Worm (Caenorhabditis elegans): ENCODE data around the gene F31D4.8.

Gene F31D4.8

ce11 chrV:20868329-20868728 is at the start of gene F31D4.8:
Gene F31D4.8, minus strand, starts transcription at chrV:20868429.
- TF ChIP-seq unc-3 (GFP tag; conservative IDR thresholded peaks at IDR 0.05): no peak
- no peak for TF ChIP-seq unc-3 (tag; optimal IDR thresholded peaks at IDR 0.05)
- TF ChIP-seq C38D4.7 (GFP tag; optimal IDR thresholded peaks at IDR 0.05): no peak
- no peak for TF ChIP-seq odd-2 (tag; optimal IDR thresholded peaks at IDR 0.05)
- no peak for TF ChIP-seq ztf-16 (tag; optimal IDR thresholded peaks at IDR 0.05)
- TF ChIP-seq hlh-15 (tag; optimal IDR thresholded peaks at IDR 0.05): no peak
- TF ChIP-seq hlh-6 (tag; optimal IDR thresholded peaks at IDR 0.05): no peak
- TF ChIP-seq mec-3 (tag; optimal IDR thresholded peaks at IDR 0.05; ENCODE audit: borderline replicate concordance): no peak
- no peak for TF ChIP-seq pros-1 (tag; optimal IDR thresholded peaks at IDR 0.05)
- no peak for TF ChIP-seq K02D7.2 (tag; optimal IDR thresholded peaks at IDR 0.05)
- no peak for TF ChIP-seq ceh-19 (GFP tag; optimal IDR thresholded peaks at IDR 0.05)
- no peak for TF ChIP-seq pag-3 (tag; optimal IDR thresholded peaks at IDR 0.05; ENCODE audit: borderline replicate concordance)

ce11 chrV:20915186-20915585 is 47.0 kb upstream of the F31D4.8 start, which contains the start of gene pbo-5:
Gene pbo-5, plus strand, starts transcription at chrV:20915486.
- TF ChIP-seq dmd-4 (tag; optimal IDR thresholded peaks at IDR 0.05; ENCODE audit: borderline replicate concordance) (no peak), che-1 (tag; optimal IDR thresholded peaks at IDR 0.05) (no peak), K02D7.2 (tag; optimal IDR thresholded peaks at IDR 0.05) (no peak), hlh-15 (tag; optimal IDR thresholded peaks at IDR 0.05) (no peak), hlh-13 (GFP tag; optimal IDR thresholded peaks at IDR 0.05) (no peak), tbx-2 (tag; optimal IDR thresholded peaks at IDR 0.05) (no peak), ref-2 (tag; optimal IDR thresholded peaks at IDR 0.05) (no peak), eyg-1 (tag; optimal IDR thresholded peaks at IDR 0.05) (no peak), ceh-18 (tag; optimal IDR thresholded peaks at IDR 0.05) (no peak), ceh-2 (tag; optimal IDR thresholded peaks at IDR 0.05) (no peak), sox-2 (GFP tag; IDR thresholded peaks at IDR 0.05) (no peak), K09A11.1 (tag; optimal IDR thresholded peaks at IDR 0.05; ENCODE audit: insufficient read depth) (no peak), ets-4 (tag; optimal IDR thresholded peaks at IDR 0.05) (no peak), hlh-6 (tag; optimal IDR thresholded peaks at IDR 0.05) (no peak)

ce11 chrV:20910167-20910566 is 41.9 kb upstream of the F31D4.8 start, which contains the start of gene ttll-9:
Gene ttll-9, plus strand, starts transcription at chrV:20910467.
- no peak for TF ChIP-seq ets-4 (tag; optimal IDR thresholded peaks at IDR 0.05)
- no peak for TF ChIP-seq pha-2 (tag; optimal IDR thresholded peaks at IDR 0.05)
- no peak for TF ChIP-seq sox-2 (GFP tag; IDR thresholded peaks at IDR 0.05)
- no peak for TF ChIP-seq syd-9 (tag; optimal IDR thresholded peaks at IDR 0.05)
- TF ChIP-seq ceh-6 (GFP tag; optimal IDR thresholded peaks at IDR 0.05): no peak
- no peak for TF ChIP-seq che-1 (tag; optimal IDR thresholded peaks at IDR 0.05)
- no peak for TF ChIP-seq fax-1 (tag; optimal IDR thresholded peaks at IDR 0.05)
- no peak for TF ChIP-seq ceh-18 (tag; optimal IDR thresholded peaks at IDR 0.05)
- no peak for TF ChIP-seq ahr-1 (tag; optimal IDR thresholded peaks at IDR 0.05)
- no peak for TF ChIP-seq elt-2 (tag; optimal IDR thresholded peaks at IDR 0.05)
- no peak for TF ChIP-seq lim-6 (tag; optimal IDR thresholded peaks at IDR 0.05)
- TF ChIP-seq mec-3 (tag; optimal IDR thresholded peaks at IDR 0.05; ENCODE audit: borderline replicate concordance): no peak
- TF ChIP-seq unc-86 (tag; optimal IDR thresholded peaks at IDR 0.05): no peak
- TF ChIP-seq madf-2 (tag; optimal IDR thresholded peaks at IDR 0.05): no peak
- TF ChIP-seq ztf-16 (tag; optimal IDR thresholded peaks at IDR 0.05): no peak
- TF ChIP-seq hlh-6 (tag; optimal IDR thresholded peaks at IDR 0.05): no peak

- TF ChIP-seq ref-2 (tag; optimal IDR thresholded peaks at IDR 0.05) (no peak), sox-2 (GFP tag; IDR thresholded peaks at IDR 0.05) (no peak), hlh-8 (tag; optimal IDR thresholded peaks at IDR 0.05) (no peak), pros-1 (tag; optimal IDR thresholded peaks at IDR 0.05) (no peak), ceh-48 (tag; optimal IDR thresholded peaks at IDR 0.05) (no peak)
Measured at ce11 chrV:20909761-20910160, 41.5 kb upstream of the F31D4.8 start.

- TF ChIP-seq pha-2 (tag; optimal IDR thresholded peaks at IDR 0.05) (no peak), ceh-31 (tag; optimal IDR thresholded peaks at IDR 0.05) (no peak), madf-2 (tag; optimal IDR thresholded peaks at IDR 0.05) (no peak), ref-2 (tag; optimal IDR thresholded peaks at IDR 0.05) (no peak), gmeb-2 (tag; optimal IDR thresholded peaks at IDR 0.05) (no peak), tbx-2 (tag; optimal IDR thresholded peaks at IDR 0.05) (no peak), syd-9 (tag; optimal IDR thresholded peaks at IDR 0.05) (no peak), pha-4 (tag; optimal IDR thresholded peaks at IDR 0.05) (no peak), ceh-24 (tag; optimal IDR thresholded peaks at IDR 0.05) (no peak), ttx-3 (tag; optimal IDR thresholded peaks at IDR 0.05) (no peak), fkh-6 (tag; optimal IDR thresholded peaks at IDR 0.05) (no peak), sox-2 (GFP tag; IDR thresholded peaks at IDR 0.05) (no peak)
Measured at ce11 chrV:20906977-20907376, 38.7 kb upstream of the F31D4.8 start.

Data from whole organism, late embryonic.